Fruit fly (Drosophila melanogaster) whole organism, prepupa: Measurements from ENCODE around the gene CG31910.

Source experiments
- CG10631 ChIP-seq: fragments of 200-800 bp; sonication (Bioruptor generic); optimal IDR thresholded peaks from 2 replicates; lab custom pipeline; 2016; ENCODE audit warnings: missing biosample characterization, missing genetic modification characterization
- CG10669 ChIP-seq: fragments of 200-800 bp; sonication (Bioruptor generic); optimal IDR thresholded peaks from 3 replicates; lab custom pipeline; 2018; ENCODE audit warnings: missing biosample characterization, mild to moderate bottlenecking, missing genetic modification characterization, moderate library complexity
- CG11762 ChIP-seq: fragments of 200-800 bp; sonication (Bioruptor generic); optimal IDR thresholded peaks from 3 replicates; lab custom pipeline; 2016; ENCODE audit warnings: missing biosample characterization, missing genetic modification characterization; ENCODE audit not compliant: insufficient read depth
- CG15336 ChIP-seq: fragments of 200-800 bp; sonication (Bioruptor generic); IDR thresholded peaks from 2 replicates; pipeline ENCODE4 v1.3.6; 2022; ENCODE audit warnings: missing biosample characterization, missing genetic modification characterization
- CG1621 ChIP-seq: fragments of 200-800 bp; sonication (Bioruptor generic); optimal IDR thresholded peaks from 3 replicates; lab custom pipeline; 2018; ENCODE audit warnings: missing biosample characterization, mild to moderate bottlenecking, missing genetic modification characterization
- CG16779 ChIP-seq: fragments of 200-800 bp; sonication (Bioruptor generic); optimal IDR thresholded peaks from 3 replicates; lab custom pipeline; 2017; ENCODE audit warnings: missing biosample characterization, mild to moderate bottlenecking, missing genetic modification characterization
- CG31627 ChIP-seq: fragments of 200-800 bp; sonication (Bioruptor generic); optimal IDR thresholded peaks from 3 replicates; lab custom pipeline; 2016; ENCODE audit warnings: missing biosample characterization, missing genetic modification characterization
- CG32006 ChIP-seq: fragments of 200-800 bp; sonication (Bioruptor generic); optimal IDR thresholded peaks from 3 replicates; lab custom pipeline; 2017; ENCODE audit warnings: missing biosample characterization, mild to moderate bottlenecking, missing genetic modification characterization
- CG6163 ChIP-seq: fragments of 200-800 bp; sonication (Bioruptor generic); IDR thresholded peaks from 3 replicates; pipeline ENCODE4 v1.3.6; 2022; ENCODE audit warnings: missing biosample characterization, missing genetic modification characterization
- CG6792 ChIP-seq: fragments of 200-800 bp; sonication (Bioruptor generic); optimal IDR thresholded peaks from 3 replicates; lab custom pipeline; 2016; ENCODE audit warnings: missing biosample characterization, missing genetic modification characterization
- CG6808 ChIP-seq: fragments of 200-800 bp; sonication (Bioruptor generic); optimal IDR thresholded peaks from 3 replicates; lab custom pipeline; 2017; ENCODE audit warnings: missing biosample characterization, missing genetic modification characterization, mild to moderate bottlenecking, moderate library complexity, missing genetic modification reagents
- CG6854 ChIP-seq: fragments of 200-800 bp; sonication (Bioruptor generic); optimal IDR thresholded peaks from 2 replicates; lab custom pipeline; 2017; ENCODE audit warnings: missing biosample characterization, mild to moderate bottlenecking, missing genetic modification characterization
- CG7368 ChIP-seq: fragments of 200-800 bp; sonication (Bioruptor generic); optimal IDR thresholded peaks from 3 replicates; lab custom pipeline; 2016; ENCODE audit warnings: missing biosample characterization, missing genetic modification characterization
- CG8119 ChIP-seq: fragments of 200-800 bp; sonication (Bioruptor generic); IDR thresholded peaks from 3 replicates; pipeline ENCODE4 v1.3.6; 2022; ENCODE audit warnings: missing biosample characterization, missing genetic modification characterization
- CG8319 ChIP-seq: fragments of 200-800 bp; sonication (Bioruptor generic); optimal IDR thresholded peaks from 3 replicates; lab custom pipeline; 2016; ENCODE audit warnings: missing biosample characterization, missing genetic modification characterization
- CG8632 ChIP-seq: fragments of 200-800 bp; sonication (Bioruptor generic); optimal IDR thresholded peaks from 3 replicates; lab custom pipeline; 2016; ENCODE audit warnings: missing biosample characterization, missing genetic modification characterization
- CG9139 ChIP-seq: fragments of 200-800 bp; sonication (Bioruptor generic); optimal IDR thresholded peaks from 3 replicates; lab custom pipeline; 2017; ENCODE audit warnings: missing biosample characterization, mild to moderate bottlenecking, missing genetic modification characterization
- Eip75B ChIP-seq: fragments of 200-800 bp; sonication (Bioruptor generic); optimal IDR thresholded peaks from 3 replicates; lab custom pipeline; 2016; ENCODE audit warnings: missing biosample characterization, missing genetic modification characterization
- Eip78C ChIP-seq: fragments of 200-800 bp; sonication (Bioruptor generic); peaks from one replicate; lab custom pipeline; 2016; ENCODE audit warnings: missing biosample characterization, missing genetic modification characterization
- Eip93F ChIP-seq: fragments of 200-800 bp; sonication (Bioruptor generic); optimal IDR thresholded peaks from 2 replicates; lab custom pipeline; 2016; ENCODE audit warnings: missing biosample characterization, mild to moderate bottlenecking, missing genetic modification characterization
- Hr38 ChIP-seq: sonication (Bioruptor generic); optimal IDR thresholded peaks from 2 replicates; lab custom pipeline; 2016; ENCODE audit warnings: missing biosample characterization, missing genetic modification characterization
- Hr39 ChIP-seq: fragments of 200-800 bp; sonication (Bioruptor generic); optimal IDR thresholded peaks from 2 replicates; lab custom pipeline; 2016; ENCODE audit warnings: missing biosample characterization, missing genetic modification characterization
- Hr4 ChIP-seq: fragments of 200-800 bp; sonication (Bioruptor generic); optimal IDR thresholded peaks from 3 replicates; lab custom pipeline; 2016; ENCODE audit warnings: missing biosample characterization, missing genetic modification characterization
- Lpt ChIP-seq: fragments of 200-800 bp; sonication (Bioruptor generic); optimal IDR thresholded peaks from 3 replicates; lab custom pipeline; 2016; ENCODE audit warnings: missing biosample characterization, missing genetic modification characterization
- Met ChIP-seq: fragments of 200-800 bp; sonication (Bioruptor generic); optimal IDR thresholded peaks from 3 replicates; lab custom pipeline; 2016; ENCODE audit warnings: missing biosample characterization, missing genetic modification characterization
- Smox ChIP-seq: fragments of 200-800 bp; sonication (Bioruptor generic); optimal IDR thresholded peaks from 3 replicates; lab custom pipeline; 2016; ENCODE audit warnings: missing biosample characterization, missing genetic modification characterization
- Sox14 ChIP-seq: fragments of 200-800 bp; sonication (Bioruptor generic); optimal IDR thresholded peaks from 3 replicates; lab custom pipeline; 2016; ENCODE audit warnings: missing biosample characterization, missing genetic modification characterization
- Sox15 ChIP-seq: fragments of 200-800 bp; sonication (Bioruptor generic); optimal IDR thresholded peaks from 3 replicates; lab custom pipeline; 2016; ENCODE audit warnings: missing biosample characterization, missing genetic modification characterization
- achi ChIP-seq: fragments of 200-800 bp; sonication (Bioruptor generic); optimal IDR thresholded peaks from 3 replicates; lab custom pipeline; 2016; ENCODE audit warnings: missing biosample characterization, missing genetic modification characterization
- acj6 ChIP-seq: fragments of 200-800 bp; sonication (Bioruptor generic); optimal IDR thresholded peaks from 3 replicates; lab custom pipeline; 2016; ENCODE audit warnings: missing biosample characterization, missing genetic modification characterization
- cyc ChIP-seq: fragments of 200-800 bp; sonication (Bioruptor generic); optimal IDR thresholded peaks from 3 replicates; lab custom pipeline; 2016; ENCODE audit warnings: missing biosample characterization, missing genetic modification characterization
- dac ChIP-seq: fragments of 200-800 bp; sonication (Bioruptor generic); optimal IDR thresholded peaks from 2 replicates; lab custom pipeline; 2017; ENCODE audit warnings: missing biosample characterization, mild to moderate bottlenecking, missing genetic modification characterization
- eg ChIP-seq: fragments of 200-800 bp; sonication (Bioruptor generic); IDR thresholded peaks from 3 replicates; pipeline ENCODE4 v1.3.6; 2022; ENCODE audit warnings: missing biosample characterization, missing genetic modification characterization
- fd59A ChIP-seq: fragments of 200-800 bp; sonication (Bioruptor generic); optimal IDR thresholded peaks from 2 replicates; lab custom pipeline; 2017; ENCODE audit warnings: missing biosample characterization, mild to moderate bottlenecking, missing genetic modification characterization, missing genetic modification reagents
- fkh ChIP-seq: fragments of 200-800 bp; sonication (Bioruptor generic); optimal IDR thresholded peaks from 3 replicates; lab custom pipeline; 2017; ENCODE audit warnings: missing biosample characterization, mild to moderate bottlenecking, missing genetic modification characterization, moderate library complexity
- lz ChIP-seq: fragments of 200-800 bp; sonication (Bioruptor generic); optimal IDR thresholded peaks from 3 replicates; lab custom pipeline; 2016; ENCODE audit warnings: missing biosample characterization, missing genetic modification characterization
- ss ChIP-seq, 2 experiments: fragments of 200-800 bp; sonication (Bioruptor generic); optimal IDR thresholded peaks; 2 replicates in 1 of 2; 3 replicates in 1 of 2; lab custom pipeline; 2017 to 2018; ENCODE audit warnings: mild to moderate bottlenecking in 2 of 2, missing biosample characterization in 2 of 2, missing genetic modification characterization in 2 of 2, moderate library complexity in 1 of 2
- svp ChIP-seq: fragments of 200-800 bp; sonication (Bioruptor generic); peaks from one replicate; lab custom pipeline; 2016; ENCODE audit warnings: missing biosample characterization, missing genetic modification characterization
- topi ChIP-seq: fragments of 200-800 bp; sonication (Bioruptor generic); optimal IDR thresholded peaks from 3 replicates; lab custom pipeline; 2016; ENCODE audit warnings: missing biosample characterization, missing genetic modification characterization
- vri ChIP-seq: fragments of 200-800 bp; sonication (Bioruptor generic); optimal IDR thresholded peaks from 3 replicates; lab custom pipeline; 2016; ENCODE audit warnings: missing biosample characterization, mild to moderate bottlenecking, missing genetic modification characterization

CG31910 gene

dm6 chr2L:6723750-6724503 is 21.5 kb downstream of the CG31910 start, which contains the start of gene Liprin-alpha:
Gene Liprin-alpha, plus strand, starts transcription at chr2L:6723903.
- TF ChIP-seq svp (peak; percentile 66), CG6163 (GFP tag; lab: Robert Waterston, UW) (no peak)
- TF ChIP-seq, all 60 proteins: peak for 1

dm6 chr2L:6722822-6723749 is 22.3 kb downstream of the CG31910 start, which contains the start of gene homer:
Gene homer, minus strand, starts transcription at chr2L:6723359.
- TF ChIP-seq Sox14 (GFP tag; lab: Kevin White, UChicago) = peak; percentile 12
- no peak for TF ChIP-seq Eip93F
- TF ChIP-seq CG1621 (tag; lab: Kevin White, UChicago) = peak; percentile 71
- TF ChIP-seq eg (GFP tag; lab: Robert Waterston, UW) = 0 out of 3 replicates have a peak, but pooled peaks have one; percentile 11
- TF ChIP-seq svp = peak; percentile 88
- peak; percentile 77 for TF ChIP-seq Eip78C (GFP tag; lab: Kevin White, UChicago)
- TF ChIP-seq Hr4 (GFP tag; lab: Kevin White, UChicago) = peak; percentile 37
- no peak for TF ChIP-seq acj6
- TF ChIP-seq CG6854 = peak; percentile 35
- no peak for TF ChIP-seq Hr39 (GFP tag; lab: Kevin White, UChicago)
- TF ChIP-seq fkh (GFP tag; lab: Kevin White, UChicago) = peak; percentile 91
- TF ChIP-seq Eip75B (GFP tag; lab: Kevin White, UChicago) = no peak
- no peak for TF ChIP-seq CG10631 (GFP tag; lab: Kevin White, UChicago)
- TF ChIP-seq CG16779 (tag; lab: Kevin White, UChicago) = no peak
- no peak for TF ChIP-seq vri (GFP tag; lab: Kevin White, UChicago)
- TF ChIP-seq CG6808 (GFP tag; lab: Kevin White, UChicago) = peak; percentile 4
- TF ChIP-seq achi = no peak
- no peak for TF ChIP-seq CG8319 (GFP tag; lab: Kevin White, UChicago)
- peak; percentile 6 for TF ChIP-seq CG31627 (GFP tag; lab: Kevin White, UChicago)

DNA sequence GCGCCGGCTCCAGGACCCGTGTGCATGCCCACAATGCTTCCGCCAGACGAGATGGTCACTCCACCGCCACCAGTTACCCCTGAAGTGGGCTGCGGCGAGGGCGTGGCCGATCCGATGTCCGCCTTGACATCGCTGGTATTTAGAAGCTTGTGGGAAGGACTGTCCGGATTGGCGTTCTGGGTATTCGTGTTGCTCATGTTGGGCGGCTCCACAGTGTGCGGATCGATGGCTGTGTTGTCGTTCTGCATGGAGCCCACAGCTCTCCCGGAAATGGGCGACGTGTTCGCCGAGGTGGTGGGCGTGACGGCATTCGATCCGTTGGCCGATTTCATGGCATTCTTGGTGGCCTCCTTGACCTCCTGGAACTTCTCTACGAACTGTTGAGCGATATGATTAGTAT is 23.7 kb downstream of the CG31910 start:
- TF ChIP-seq eg (GFP tag; lab: Robert Waterston, UW) = no peak
- TF ChIP-seq Hr38 = no peak
- TF ChIP-seq CG6163 (GFP tag; lab: Robert Waterston, UW) = no peak
- no peak for TF ChIP-seq Sox15
- no peak for TF ChIP-seq Eip78C (GFP tag; lab: Kevin White, UChicago)
- no peak for TF ChIP-seq CG6792 (GFP tag; lab: Kevin White, UChicago)
- TF ChIP-seq acj6 = no peak
- TF ChIP-seq lz (GFP tag; lab: Kevin White, UChicago) = no peak
- TF ChIP-seq CG15336 (GFP tag; lab: Robert Waterston, UW) = no peak
- no peak for TF ChIP-seq Eip75B (GFP tag; lab: Kevin White, UChicago)
- no peak for TF ChIP-seq CG8632 (GFP tag; lab: Kevin White, UChicago)
- TF ChIP-seq Sox14 (GFP tag; lab: Kevin White, UChicago) = no peak
- TF ChIP-seq CG16779 (tag; lab: Kevin White, UChicago) = no peak
- TF ChIP-seq ss (GFP tag; optimal IDR thresholded peaks at IDR 0.05; lab: Kevin White, UChicago) = no peak
- no peak for TF ChIP-seq CG7368 (GFP tag; lab: Kevin White, UChicago)
- TF ChIP-seq fd59A (GFP tag; lab: Kevin White, UChicago) = no peak

DNA sequence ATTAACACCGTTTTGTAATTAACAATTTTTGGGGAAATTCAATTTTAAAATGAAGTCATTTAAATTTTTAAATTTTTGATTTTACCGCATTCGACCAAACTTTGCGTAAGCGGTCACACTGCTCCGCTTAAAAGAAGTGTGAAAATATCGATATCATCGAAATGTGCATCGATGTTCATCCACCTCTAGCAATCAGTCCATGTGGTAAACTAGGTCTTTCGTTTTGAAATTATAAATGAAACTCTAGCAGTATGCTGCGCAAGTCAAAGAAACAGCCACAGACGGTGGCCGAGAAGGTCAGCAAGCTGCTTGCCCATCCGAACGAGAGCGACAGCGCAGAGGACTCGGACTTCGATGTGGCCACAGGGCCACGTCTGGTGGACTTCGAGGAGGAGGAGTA is 28.0 kb downstream of the CG31910 start, which contains the start of gene Aatf:
Gene Aatf (plus strand): TSS at position 166 of the 400 bp plus-strand sequence.
- TF ChIP-seq Eip78C (GFP tag; lab: Kevin White, UChicago) (peak; percentile 45), lz (GFP tag; lab: Kevin White, UChicago) (no peak)

DNA sequence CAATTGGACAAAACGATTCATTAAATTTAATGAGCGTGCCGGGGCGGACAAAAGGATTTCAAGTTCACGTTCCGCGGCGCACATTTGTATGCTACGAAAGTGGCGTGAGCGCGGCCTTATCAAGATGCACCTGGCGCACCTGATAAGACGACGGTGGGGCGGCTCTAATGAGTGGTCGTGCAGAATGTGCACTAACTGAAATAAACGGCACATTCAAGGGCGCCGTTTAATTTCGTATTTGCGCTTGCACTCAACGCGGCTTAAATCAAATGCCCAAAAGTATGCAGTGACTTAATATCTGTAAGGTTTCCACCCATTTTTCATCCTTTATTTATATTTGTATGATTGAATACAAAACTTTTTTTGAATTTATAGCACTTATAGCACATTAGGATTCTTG is 28.5 kb downstream of the CG31910 start:
- TF ChIP-seq cyc = no peak
- TF ChIP-seq Eip75B (GFP tag; lab: Kevin White, UChicago) = no peak
- no peak for TF ChIP-seq Lpt (GFP tag; lab: Kevin White, UChicago)
- TF ChIP-seq CG10669 (GFP tag; lab: Kevin White, UChicago) = no peak
- TF ChIP-seq lz (GFP tag; lab: Kevin White, UChicago) = no peak
- no peak for TF ChIP-seq topi (GFP tag; lab: Kevin White, UChicago)
- TF ChIP-seq Met (GFP tag; lab: Kevin White, UChicago) = no peak
- no peak for TF ChIP-seq Sox15
- no peak for TF ChIP-seq dac
- TF ChIP-seq CG32006 (GFP tag; lab: Kevin White, UChicago) = no peak
- no peak for TF ChIP-seq CG8119 (GFP tag; lab: Robert Waterston, UW)
- TF ChIP-seq CG9139 (GFP tag; lab: Kevin White, UChicago) = no peak
- TF ChIP-seq Smox (GFP tag; lab: Kevin White, UChicago) = no peak
- TF ChIP-seq CG11762 (GFP tag; lab: Kevin White, UChicago) = no peak
